Worm (Caenorhabditis elegans): ENCODE data around the gene sre-31.

DNA sequence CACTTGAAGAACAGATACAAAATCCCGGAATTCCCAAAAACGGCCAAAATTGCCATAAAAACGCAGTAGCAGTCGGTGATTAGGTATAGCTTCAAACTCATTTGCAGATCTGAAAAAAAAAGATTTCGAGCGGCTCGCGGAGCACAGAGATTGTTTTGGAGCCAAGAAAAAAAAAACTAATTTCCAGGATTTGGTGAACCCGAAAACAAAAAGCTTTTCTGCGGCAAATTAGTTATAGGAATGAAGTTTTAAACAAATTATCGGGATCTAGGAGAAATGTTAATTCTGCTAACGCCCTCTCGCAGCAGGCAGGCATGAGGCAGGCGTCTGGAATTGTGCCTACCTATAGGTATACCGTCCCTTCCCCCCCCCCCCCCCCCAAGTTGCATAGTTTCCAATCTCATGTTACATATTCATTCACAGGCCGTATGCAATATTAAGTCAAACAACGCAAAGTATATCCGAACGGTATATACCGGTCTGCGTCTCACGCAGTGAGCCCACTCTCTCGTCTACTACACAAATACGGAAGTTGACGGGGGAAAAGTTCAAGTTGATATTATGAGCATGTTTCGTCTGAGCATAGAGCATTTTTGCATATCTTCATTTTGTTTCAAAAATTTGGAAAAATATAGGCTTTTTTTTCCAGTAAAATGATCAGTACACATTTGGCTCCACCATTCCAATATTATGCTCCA is 36.2 kb upstream of the sre-31 start, which contains the start of the genes W05H5.1 and pitr-6:
- TF ChIP-seq nfya-1 (tag; optimal IDR thresholded peaks at IDR 0.05; ENCODE audit: insufficient read depth) (no peak), ama-1 (optimal IDR thresholded peaks at IDR 0.05) (no peak), nhr-25 (tag; optimal IDR thresholded peaks at IDR 0.05) (no peak), ceh-82 (tag; optimal IDR thresholded peaks at IDR 0.05) (no peak), nhr-76 (tag; optimal IDR thresholded peaks at IDR 0.05) (no peak), egl-27 (tag; optimal IDR thresholded peaks at IDR 0.05) (no peak), nhr-28 (tag; optimal IDR thresholded peaks at IDR 0.05) (no peak)
